Fruit fly (Drosophila melanogaster): ENCODE data around the gene Bdbt.

DNA sequence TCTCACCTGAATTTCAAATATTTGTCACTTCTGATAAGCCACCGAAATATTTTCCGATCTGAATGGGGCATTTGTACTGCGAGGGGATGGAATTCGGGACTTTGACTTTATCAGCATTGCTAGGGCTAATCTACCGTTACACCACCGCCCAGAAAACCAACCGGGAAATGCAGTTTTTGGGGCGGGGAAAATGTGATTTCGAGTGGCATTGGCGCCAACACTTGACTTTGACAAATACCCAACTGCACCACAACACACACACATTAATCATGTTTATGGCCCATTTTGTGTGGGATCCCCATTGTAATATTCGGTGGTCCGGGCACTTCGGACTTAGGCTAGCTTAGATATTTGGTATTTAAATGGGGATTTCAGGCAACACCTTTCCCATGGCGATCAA is 39.7 kb downstream of the Bdbt start:
- TF ChIP-seq jim (GFP tag; optimal IDR thresholded peaks at IDR 0.05) (no peak), foxo (GFP tag; optimal IDR thresholded peaks at IDR 0.05) (no peak), Sp1 (GFP tag; optimal IDR thresholded peaks at IDR 0.05) (no peak), N (GFP tag; optimal IDR thresholded peaks at IDR 0.05) (no peak), psq (GFP tag; optimal IDR thresholded peaks at IDR 0.05) (no peak), lola (GFP tag; optimal IDR thresholded peaks at IDR 0.05) (no peak), sv (GFP tag; optimal IDR thresholded peaks at IDR 0.05) (no peak), fru (GFP tag; optimal IDR thresholded peaks at IDR 0.05) (no peak), dl (GFP tag; optimal IDR thresholded peaks at IDR 0.05; ENCODE audit: insufficient read depth in 1 of 2, partially characterized antibody in 2 of 2) (no peak), Myc (optimal IDR thresholded peaks at IDR 0.05) (no peak), Jra (GFP tag; optimal IDR thresholded peaks at IDR 0.05) (no peak), CG9705 (GFP tag; optimal IDR thresholded peaks at IDR 0.05) (no peak), dmrt93B (GFP tag; optimal IDR thresholded peaks at IDR 0.05) (no peak), br (GFP tag; optimal IDR thresholded peaks at IDR 0.05) (no peak)
